Worm (Caenorhabditis elegans) whole organism, young adult: ENCODE results near the gene F31D4.5.

Experiments
- F37B4.10 ChIP-seq: fragments of 200-800 bp; sonication (Bioruptor generic); IDR thresholded peaks from 2 replicates; pipeline ENCODE4 v1.3.6; 2022; ENCODE audit warnings: missing genetic modification characterization, missing compliant biosample characterization
- fkh-3 ChIP-seq: sonication (generic microtip); optimal IDR thresholded peaks from 2 replicates; lab custom pipeline; 2016; ENCODE audit warnings: mild to moderate bottlenecking, missing genetic modification characterization, missing compliant biosample characterization
- madf-3 ChIP-seq: fragments of 200-800 bp; sonication (Bioruptor generic); IDR thresholded peaks from 2 replicates; pipeline ENCODE4 v1.3.6; 2022; ENCODE audit warnings: missing genetic modification reagents, missing genetic modification characterization, missing compliant biosample characterization
- mes-4 ChIP-seq: sonication (generic microtip); optimal IDR thresholded peaks from 2 replicates; lab custom pipeline; 2016; ENCODE audit warnings: missing genotype, missing genetic modification characterization, missing compliant biosample characterization

DNA sequence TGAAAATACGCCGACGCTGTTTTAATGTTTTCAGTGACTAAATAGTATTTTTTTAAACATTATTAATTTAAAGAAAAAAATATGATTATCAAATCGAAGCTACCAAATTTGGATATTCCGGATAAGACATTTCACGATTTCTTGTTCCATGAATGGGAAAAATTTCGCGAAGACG is 50.1 kb downstream of the F31D4.5 start, which contains the start of gene acs-12:
- TF ChIP-seq madf-3 (GFP tag; lab: Robert Waterston, UW), result no peak
- no peak for TF ChIP-seq mes-4
- no peak for TF ChIP-seq fkh-3
- TF ChIP-seq F37B4.10 (GFP tag; lab: Robert Waterston, UW), result no peak
